Worm (Caenorhabditis elegans): ENCODE results near the gene gad-3.

gad-3 gene

ce11 chrV:9157597-9157996, 15.2 kb downstream of the gad-3 start:
- TF ChIP-seq med-1 (GFP tag; optimal IDR thresholded peaks at IDR 0.05; ENCODE audit: insufficient read depth), result no peak
- no peak for TF ChIP-seq ztf-29 (GFP tag; IDR thresholded peaks at IDR 0.05)
- TF ChIP-seq klf-2 (GFP tag; conservative IDR thresholded peaks at IDR 0.05), result no peak
- TF ChIP-seq ztf-23 (GFP tag; IDR thresholded peaks at IDR 0.05), result no peak
- no peak for TF ChIP-seq cog-1 (tag; optimal IDR thresholded peaks at IDR 0.05)
- no peak for TF ChIP-seq flt-1 (GFP tag; IDR thresholded peaks at IDR 0.05)
- TF ChIP-seq ref-1 (GFP tag; conservative IDR thresholded peaks at IDR 0.05), result no peak
- no peak for TF ChIP-seq T22C8.4 (GFP tag; IDR thresholded peaks at IDR 0.05)

ce11 chrV:9156679-9157078, 16.1 kb downstream of the gad-3 start, which contains the start of gene B0222.15:
TSS of gene B0222.15 (minus strand) at chrV:9156779.
- TF ChIP-seq ref-1 (GFP tag; conservative IDR thresholded peaks at IDR 0.05) (no peak), med-1 (GFP tag; optimal IDR thresholded peaks at IDR 0.05; ENCODE audit: insufficient read depth) (no peak), tab-1 (GFP tag; IDR thresholded peaks at IDR 0.05) (no peak), ztf-23 (GFP tag; IDR thresholded peaks at IDR 0.05) (no peak)

- TF ChIP-seq cog-1 (tag; optimal IDR thresholded peaks at IDR 0.05), result no peak
- TF ChIP-seq T22C8.4 (GFP tag; IDR thresholded peaks at IDR 0.05), result no peak
- no peak for TF ChIP-seq ref-1 (GFP tag; conservative IDR thresholded peaks at IDR 0.05)
- no peak for TF ChIP-seq med-1 (GFP tag; optimal IDR thresholded peaks at IDR 0.05; ENCODE audit: insufficient read depth)
- TF ChIP-seq tab-1 (GFP tag; IDR thresholded peaks at IDR 0.05), result no peak
- TF ChIP-seq klf-2 (GFP tag; conservative IDR thresholded peaks at IDR 0.05), result no peak
Observed at ce11 chrV:9155616-9156015, 17.2 kb downstream of the gad-3 start.

- TF ChIP-seq ztf-23 (GFP tag; IDR thresholded peaks at IDR 0.05) (no peak), med-1 (GFP tag; optimal IDR thresholded peaks at IDR 0.05; ENCODE audit: insufficient read depth) (no peak), T22C8.4 (GFP tag; IDR thresholded peaks at IDR 0.05) (no peak), cog-1 (tag; optimal IDR thresholded peaks at IDR 0.05) (no peak), flt-1 (GFP tag; IDR thresholded peaks at IDR 0.05) (no peak), ref-1 (GFP tag; conservative IDR thresholded peaks at IDR 0.05) (no peak), ztf-29 (GFP tag; IDR thresholded peaks at IDR 0.05) (no peak), tab-1 (GFP tag; IDR thresholded peaks at IDR 0.05) (no peak)
Observed at ce11 chrV:9154772-9155171, 18.0 kb downstream of the gad-3 start, which contains the start of gene B0222.5. TSS of gene B0222.5 (minus strand) at chrV:9154872.

- TF ChIP-seq ztf-29 (GFP tag; IDR thresholded peaks at IDR 0.05) (no peak), klf-2 (GFP tag; conservative IDR thresholded peaks at IDR 0.05) (no peak), ref-1 (GFP tag; conservative IDR thresholded peaks at IDR 0.05) (no peak), ztf-23 (GFP tag; IDR thresholded peaks at IDR 0.05) (no peak), flt-1 (GFP tag; IDR thresholded peaks at IDR 0.05) (no peak), cog-1 (tag; optimal IDR thresholded peaks at IDR 0.05) (no peak), tab-1 (GFP tag; IDR thresholded peaks at IDR 0.05) (no peak), med-1 (GFP tag; optimal IDR thresholded peaks at IDR 0.05; ENCODE audit: insufficient read depth) (no peak), T22C8.4 (GFP tag; IDR thresholded peaks at IDR 0.05) (no peak)
Observed at ce11 chrV:9152339-9152738, 20.5 kb downstream of the gad-3 start.

- no peak for TF ChIP-seq med-1 (GFP tag; optimal IDR thresholded peaks at IDR 0.05; ENCODE audit: insufficient read depth)
- no peak for TF ChIP-seq ztf-29 (GFP tag; IDR thresholded peaks at IDR 0.05)
- no peak for TF ChIP-seq flt-1 (GFP tag; IDR thresholded peaks at IDR 0.05)
- TF ChIP-seq T22C8.4 (GFP tag; IDR thresholded peaks at IDR 0.05), result no peak
- no peak for TF ChIP-seq cog-1 (tag; optimal IDR thresholded peaks at IDR 0.05)
- no peak for TF ChIP-seq ref-1 (GFP tag; conservative IDR thresholded peaks at IDR 0.05)
- TF ChIP-seq tab-1 (GFP tag; IDR thresholded peaks at IDR 0.05), result no peak
- no peak for TF ChIP-seq klf-2 (GFP tag; conservative IDR thresholded peaks at IDR 0.05)
- no peak for TF ChIP-seq ztf-23 (GFP tag; IDR thresholded peaks at IDR 0.05)
Observed at ce11 chrV:9148151-9148550, 24.7 kb downstream of the gad-3 start.

- TF ChIP-seq T22C8.4 (GFP tag; IDR thresholded peaks at IDR 0.05), result no peak
- no peak for TF ChIP-seq ref-1 (GFP tag; conservative IDR thresholded peaks at IDR 0.05)
- no peak for TF ChIP-seq cog-1 (tag; optimal IDR thresholded peaks at IDR 0.05)
- no peak for TF ChIP-seq ztf-23 (GFP tag; IDR thresholded peaks at IDR 0.05)
- TF ChIP-seq flt-1 (GFP tag; IDR thresholded peaks at IDR 0.05), result no peak
- no peak for TF ChIP-seq med-1 (GFP tag; optimal IDR thresholded peaks at IDR 0.05; ENCODE audit: insufficient read depth)
- no peak for TF ChIP-seq ztf-29 (GFP tag; IDR thresholded peaks at IDR 0.05)
- no peak for TF ChIP-seq tab-1 (GFP tag; IDR thresholded peaks at IDR 0.05)
- no peak for TF ChIP-seq klf-2 (GFP tag; conservative IDR thresholded peaks at IDR 0.05)
Observed at ce11 chrV:9146849-9147557, 25.8 kb downstream of the gad-3 start, which contains the start of gene spl-2. TSS of gene spl-2 (minus strand) at chrV:9146899.

DNA sequence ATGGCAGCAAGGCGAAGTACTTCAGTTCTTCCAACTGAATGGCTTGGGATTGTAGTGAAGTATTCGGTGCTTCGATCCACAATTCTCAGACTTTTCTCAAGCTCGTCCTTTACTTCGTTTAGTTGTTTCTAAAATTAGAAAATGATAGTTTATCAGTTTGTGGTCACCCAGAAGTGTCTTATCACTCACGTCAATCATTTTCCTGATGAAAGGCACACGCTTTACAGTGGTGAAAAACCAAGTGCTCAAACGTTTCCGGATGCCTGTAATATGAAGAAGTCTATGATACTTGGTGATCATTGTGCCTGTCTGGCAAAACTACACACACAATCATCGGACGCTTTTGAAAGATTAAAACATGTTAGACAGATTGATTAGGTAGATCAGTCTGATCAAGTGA, 26.6 kb downstream of the gad-3 start:
- no peak for TF ChIP-seq tab-1 (GFP tag; IDR thresholded peaks at IDR 0.05)
- TF ChIP-seq med-1 (GFP tag; optimal IDR thresholded peaks at IDR 0.05; ENCODE audit: insufficient read depth), result no peak
- no peak for TF ChIP-seq ztf-23 (GFP tag; IDR thresholded peaks at IDR 0.05)
- no peak for TF ChIP-seq flt-1 (GFP tag; IDR thresholded peaks at IDR 0.05)
- no peak for TF ChIP-seq T22C8.4 (GFP tag; IDR thresholded peaks at IDR 0.05)
- no peak for TF ChIP-seq ref-1 (GFP tag; conservative IDR thresholded peaks at IDR 0.05)
- no peak for TF ChIP-seq cog-1 (tag; optimal IDR thresholded peaks at IDR 0.05)
- TF ChIP-seq klf-2 (GFP tag; conservative IDR thresholded peaks at IDR 0.05), result no peak
- no peak for TF ChIP-seq ztf-29 (GFP tag; IDR thresholded peaks at IDR 0.05)

DNA sequence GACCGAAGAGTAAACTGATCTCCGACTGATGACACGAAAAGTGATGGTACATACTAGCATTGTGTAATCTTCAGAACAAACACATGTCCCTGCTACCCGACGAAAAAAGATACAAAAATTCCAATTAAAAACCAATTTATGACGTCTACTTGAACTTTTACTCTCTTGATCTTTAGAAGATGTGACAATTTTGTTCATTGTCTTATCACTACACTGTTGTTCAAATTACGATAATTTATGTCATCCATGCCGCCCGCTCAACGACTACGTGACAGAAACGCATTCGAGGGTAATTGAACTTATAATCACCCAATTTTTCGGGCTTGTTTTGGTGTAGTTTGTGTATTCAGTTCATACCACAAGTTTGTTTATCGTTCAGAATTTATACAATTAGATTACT, 28.9 kb downstream of the gad-3 start:
- no peak for TF ChIP-seq T22C8.4 (GFP tag; IDR thresholded peaks at IDR 0.05)
- no peak for TF ChIP-seq flt-1 (GFP tag; IDR thresholded peaks at IDR 0.05)
- no peak for TF ChIP-seq ref-1 (GFP tag; conservative IDR thresholded peaks at IDR 0.05)
- TF ChIP-seq ztf-29 (GFP tag; IDR thresholded peaks at IDR 0.05), result no peak
- TF ChIP-seq cog-1 (tag; optimal IDR thresholded peaks at IDR 0.05), result no peak
- no peak for TF ChIP-seq med-1 (GFP tag; optimal IDR thresholded peaks at IDR 0.05; ENCODE audit: insufficient read depth)
- TF ChIP-seq ztf-23 (GFP tag; IDR thresholded peaks at IDR 0.05), result no peak
- no peak for TF ChIP-seq tab-1 (GFP tag; IDR thresholded peaks at IDR 0.05)
- TF ChIP-seq klf-2 (GFP tag; conservative IDR thresholded peaks at IDR 0.05), result no peak

- TF ChIP-seq cog-1 (tag; optimal IDR thresholded peaks at IDR 0.05), result no peak
- no peak for TF ChIP-seq tab-1 (GFP tag; IDR thresholded peaks at IDR 0.05)
- TF ChIP-seq ref-1 (GFP tag; conservative IDR thresholded peaks at IDR 0.05), result no peak
- no peak for TF ChIP-seq ztf-29 (GFP tag; IDR thresholded peaks at IDR 0.05)
Observed at ce11 chrV:9141297-9141696, 31.5 kb downstream of the gad-3 start, which contains the start of gene pitr-3. TSS of gene pitr-3 (minus strand) at chrV:9141397.

Data from whole organism, midembryonic.